Worm (Caenorhabditis elegans): Measurements from ENCODE around the gene T19D12.10.

Gene T19D12.10

ce11 chrII:6646903-6647302, 11.8 kb downstream of the T19D12.10 start:
- TF ChIP-seq snpc-4 (tag; optimal IDR thresholded peaks at IDR 0.05), result no peak
- TF ChIP-seq peb-1 (tag; optimal IDR thresholded peaks at IDR 0.05), result no peak
- TF ChIP-seq elt-1 (tag; optimal IDR thresholded peaks at IDR 0.05), result no peak
- no peak for TF ChIP-seq Y55F3AM.14 (GFP tag; optimal IDR thresholded peaks at IDR 0.05)
- no peak for TF ChIP-seq crh-2 (tag; optimal IDR thresholded peaks at IDR 0.05)
- TF ChIP-seq F13H6.1 (tag; optimal IDR thresholded peaks at IDR 0.05), result no peak
- TF ChIP-seq ztf-1 (GFP tag; conservative IDR thresholded peaks at IDR 0.05), result no peak
- no peak for TF ChIP-seq nhr-11 (tag; optimal IDR thresholded peaks at IDR 0.05)
- TF ChIP-seq ceh-82 (tag; optimal IDR thresholded peaks at IDR 0.05), result no peak
- TF ChIP-seq gmeb-1 (tag; optimal IDR thresholded peaks at IDR 0.05), result no peak
- TF ChIP-seq sma-3 (GFP tag; optimal IDR thresholded peaks at IDR 0.05), result no peak
- TF ChIP-seq zag-1 (tag; optimal IDR thresholded peaks at IDR 0.05), result no peak
- no peak for TF ChIP-seq ceh-16 (tag; optimal IDR thresholded peaks at IDR 0.05)
- no peak for TF ChIP-seq ztf-4 (tag; optimal IDR thresholded peaks at IDR 0.05)
- no peak for TF ChIP-seq dmd-4 (tag; optimal IDR thresholded peaks at IDR 0.05)
- TF ChIP-seq fos-1 (tag; optimal IDR thresholded peaks at IDR 0.05), result no peak
- no peak for TF ChIP-seq sem-4 (tag; optimal IDR thresholded peaks at IDR 0.05)

DNA sequence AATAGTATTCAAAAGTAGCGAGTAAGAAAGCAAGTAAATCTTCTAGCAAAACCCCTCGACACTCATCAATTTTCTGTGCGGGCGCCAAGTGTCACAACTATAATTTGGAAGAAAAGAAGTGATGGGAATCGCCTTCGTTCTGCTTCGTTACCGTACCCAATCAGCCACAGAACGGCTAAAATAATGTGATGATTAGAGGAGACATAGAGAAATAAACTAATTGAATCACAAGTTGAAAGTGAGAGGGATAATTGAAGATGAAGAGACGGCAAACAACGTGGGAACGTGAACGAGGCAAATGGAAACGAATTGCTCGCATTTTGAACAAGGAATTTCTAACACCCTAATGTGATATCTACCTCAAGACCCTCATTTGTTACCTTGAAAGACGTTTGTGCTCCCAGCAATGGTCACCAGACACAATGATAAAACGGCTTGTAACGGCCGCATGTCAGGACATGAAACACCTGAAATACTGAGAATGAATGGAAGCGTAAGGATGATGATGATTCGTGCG, 16.0 kb downstream of the T19D12.10 start, which contains the start of gene T19D12.6:
Gene T19D12.6 (minus strand): TSS at position 467 of the 517 bp plus-strand sequence.
- no peak for TF ChIP-seq nhr-23 (tag; optimal IDR thresholded peaks at IDR 0.05)
- TF ChIP-seq ama-1 (optimal IDR thresholded peaks at IDR 0.05), result no peak
- TF ChIP-seq lin-11 (tag; optimal IDR thresholded peaks at IDR 0.05), result no peak
- TF ChIP-seq dmd-4 (tag; optimal IDR thresholded peaks at IDR 0.05), result no peak
- TF ChIP-seq nhr-21 (tag; optimal IDR thresholded peaks at IDR 0.05), result no peak

ce11 chrII:6642180-6642579, 16.5 kb downstream of the T19D12.10 start:
- TF ChIP-seq sma-3 (GFP tag; optimal IDR thresholded peaks at IDR 0.05) (no peak), ztf-1 (GFP tag; conservative IDR thresholded peaks at IDR 0.05) (no peak), unc-39 (tag; optimal IDR thresholded peaks at IDR 0.05) (no peak), unc-62 (GFP tag; optimal IDR thresholded peaks at IDR 0.05) (no peak), ceh-16 (tag; optimal IDR thresholded peaks at IDR 0.05) (no peak), snpc-4 (tag; optimal IDR thresholded peaks at IDR 0.05) (no peak), elt-1 (tag; optimal IDR thresholded peaks at IDR 0.05) (no peak), nhr-25 (tag; optimal IDR thresholded peaks at IDR 0.05) (no peak), nhr-237 (tag; optimal IDR thresholded peaks at IDR 0.05) (no peak), nhr-129 (tag; optimal IDR thresholded peaks at IDR 0.05) (no peak), ceh-82 (tag; optimal IDR thresholded peaks at IDR 0.05) (no peak), alr-1 (tag; optimal IDR thresholded peaks at IDR 0.05) (no peak), gmeb-1 (tag; optimal IDR thresholded peaks at IDR 0.05) (no peak)

DNA sequence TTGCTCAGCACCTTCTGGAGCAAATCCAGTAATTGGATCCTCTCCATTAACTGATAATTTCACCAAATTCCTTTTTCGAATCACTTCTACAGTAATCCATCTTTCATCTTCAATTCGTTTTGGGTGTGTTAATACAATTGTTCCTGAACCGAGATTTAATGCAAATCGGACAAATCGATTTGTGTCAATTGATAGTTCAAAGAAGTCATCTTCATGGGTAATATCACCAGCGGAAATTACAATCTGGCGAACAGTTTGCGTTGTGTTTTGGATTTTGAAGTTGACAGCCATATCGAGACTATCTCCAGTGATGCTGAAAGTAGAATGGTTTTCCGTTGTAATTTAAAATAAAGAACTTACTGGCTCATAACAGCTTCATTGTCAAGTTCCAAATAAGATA, 20.8 kb downstream of the T19D12.10 start:
- TF ChIP-seq elt-3 (tag; optimal IDR thresholded peaks at IDR 0.05) (no peak), fos-1 (tag; optimal IDR thresholded peaks at IDR 0.05) (no peak), R02D3.7 (tag; optimal IDR thresholded peaks at IDR 0.05) (no peak)

- no peak for TF ChIP-seq elt-3 (tag; optimal IDR thresholded peaks at IDR 0.05)
- no peak for TF ChIP-seq ama-1 (optimal IDR thresholded peaks at IDR 0.05)
- TF ChIP-seq ZK546.5 (tag; optimal IDR thresholded peaks at IDR 0.05), result no peak
- no peak for TF ChIP-seq lin-39 (tag; optimal IDR thresholded peaks at IDR 0.05)
- no peak for TF ChIP-seq R02D3.7 (tag; optimal IDR thresholded peaks at IDR 0.05)
- no peak for TF ChIP-seq Y55F3AM.14 (GFP tag; optimal IDR thresholded peaks at IDR 0.05)
- TF ChIP-seq dmd-4 (tag; optimal IDR thresholded peaks at IDR 0.05), result no peak
- TF ChIP-seq ceh-82 (tag; optimal IDR thresholded peaks at IDR 0.05), result no peak
- TF ChIP-seq unc-39 (tag; optimal IDR thresholded peaks at IDR 0.05), result no peak
- TF ChIP-seq mbf-1 (tag; optimal IDR thresholded peaks at IDR 0.05), result no peak
- no peak for TF ChIP-seq skn-1 (tag; optimal IDR thresholded peaks at IDR 0.05)
- no peak for TF ChIP-seq nhr-10 (tag; optimal IDR thresholded peaks at IDR 0.05)
Measured at ce11 chrII:6636136-6636535, 22.5 kb downstream of the T19D12.10 start, which contains the start of gene T19D12.5. T19D12.5 (minus strand) TSS chrII:6636236.

DNA sequence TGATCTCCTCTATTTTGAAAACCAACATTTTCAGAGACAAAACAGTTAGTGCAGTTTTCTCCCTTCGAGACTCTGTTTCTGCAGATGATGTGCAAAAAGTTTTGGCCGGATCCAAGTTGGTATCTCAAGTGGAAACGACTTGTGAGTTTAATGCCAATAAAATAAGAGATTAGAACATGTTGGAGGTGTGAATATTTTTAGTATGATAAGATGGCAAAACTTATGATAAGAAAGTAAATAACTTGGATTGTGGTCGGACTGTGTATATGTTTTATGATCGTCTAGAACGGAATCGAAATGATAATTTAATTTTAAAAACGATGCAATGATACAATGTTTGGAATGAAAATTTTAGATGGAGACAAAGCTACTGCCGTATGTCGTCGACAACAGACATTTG, 26.7 kb downstream of the T19D12.10 start:
- TF ChIP-seq unc-55 (GFP tag; optimal IDR thresholded peaks at IDR 0.05) (no peak), crh-2 (tag; optimal IDR thresholded peaks at IDR 0.05) (no peak), skn-1 (tag; optimal IDR thresholded peaks at IDR 0.05) (no peak), ama-1 (optimal IDR thresholded peaks at IDR 0.05) (no peak), nhr-77 (tag; optimal IDR thresholded peaks at IDR 0.05) (no peak), nhr-23 (tag; optimal IDR thresholded peaks at IDR 0.05) (no peak), elt-1 (tag; optimal IDR thresholded peaks at IDR 0.05) (no peak), aly-2 (tag; optimal IDR thresholded peaks at IDR 0.05) (no peak), ceh-82 (tag; optimal IDR thresholded peaks at IDR 0.05) (no peak), ZK546.5 (tag; optimal IDR thresholded peaks at IDR 0.05) (no peak), unc-62 (GFP tag; optimal IDR thresholded peaks at IDR 0.05) (no peak), sma-9 (GFP tag; optimal IDR thresholded peaks at IDR 0.05) (no peak), sma-9 (tag; optimal IDR thresholded peaks at IDR 0.05) (no peak), ztf-1 (GFP tag; conservative IDR thresholded peaks at IDR 0.05) (no peak)
